Worm (Caenorhabditis elegans): ENCODE results near the gene cwc-15.
A peak's percentile ranks its signal among the peaks of the same experiment; 100 is the strongest.

The cwc-15 gene

ce11 chrV:16020042-16020441, 3.1 kb upstream of the cwc-15 start, which contains the start of gene srx-44:
srx-44 (plus strand) TSS chrV:16020342.
- TF ChIP-seq unc-130 (tag; optimal IDR thresholded peaks at IDR 0.05): no peak
- no peak for TF ChIP-seq C04F5.9 (tag; optimal IDR thresholded peaks at IDR 0.05)
- no peak for TF ChIP-seq unc-98 (GFP tag; IDR thresholded peaks at IDR 0.05)
- TF ChIP-seq nhr-12 (tag; optimal IDR thresholded peaks at IDR 0.05): no peak
- TF ChIP-seq nhr-28 (tag; optimal IDR thresholded peaks at IDR 0.05): no peak
- TF ChIP-seq blmp-1 (tag; optimal IDR thresholded peaks at IDR 0.05): no peak
- TF ChIP-seq tlp-1 (tag; optimal IDR thresholded peaks at IDR 0.05): no peak
- TF ChIP-seq pax-3 (tag; optimal IDR thresholded peaks at IDR 0.05): no peak
- no peak for TF ChIP-seq ceh-8 (GFP tag; optimal IDR thresholded peaks at IDR 0.05)

- no peak for TF ChIP-seq unc-62 (GFP tag; optimal IDR thresholded peaks at IDR 0.05)
- peak; percentile 51 for TF ChIP-seq sox-4 (tag; optimal IDR thresholded peaks at IDR 0.05)
- TF ChIP-seq ceh-90 (tag; optimal IDR thresholded peaks at IDR 0.05): peak; percentile 87
- no peak for TF ChIP-seq aly-2 (tag; optimal IDR thresholded peaks at IDR 0.05)
- no peak for TF ChIP-seq snu-23 (GFP tag; optimal IDR thresholded peaks at IDR 0.05)
- TF ChIP-seq aha-1 (tag; optimal IDR thresholded peaks at IDR 0.05): no peak
- TF ChIP-seq xbp-1 (tag; optimal IDR thresholded peaks at IDR 0.05): peak; percentile 55
- peak; percentile 92 to 95 for TF ChIP-seq efl-1 (optimal IDR thresholded peaks at IDR 0.05)
- TF ChIP-seq efl-1 (GFP tag; optimal IDR thresholded peaks at IDR 0.05 in 1 of 2): peak; percentile 92 to 99
- TF ChIP-seq dpl-1 (GFP tag; optimal IDR thresholded peaks at IDR 0.05): peak; percentile 82 to 91 (median 88)
- TF ChIP-seq skn-1 (tag; optimal IDR thresholded peaks at IDR 0.05): peak; percentile 25
- TF ChIP-seq nhr-71 (tag; optimal IDR thresholded peaks at IDR 0.05): peak; percentile 73
- peak; percentile 40 for TF ChIP-seq pax-3 (tag; optimal IDR thresholded peaks at IDR 0.05)
- peak; percentile 91 to 95 for TF ChIP-seq lin-35 (GFP tag; optimal IDR thresholded peaks at IDR 0.05)
- peak; percentile 76 for TF ChIP-seq nhr-85 (tag)
- TF ChIP-seq ztf-4 (tag; optimal IDR thresholded peaks at IDR 0.05): no peak
- TF ChIP-seq tbx-2 (tag; optimal IDR thresholded peaks at IDR 0.05): no peak
- peak; percentile 96 for TF ChIP-seq rnt-1 (tag; optimal IDR thresholded peaks at IDR 0.05)
- no peak for TF ChIP-seq ama-1 (optimal IDR thresholded peaks at IDR 0.05)
- TF ChIP-seq lir-3 (tag; optimal IDR thresholded peaks at IDR 0.05; ENCODE audit: poor library complexity): peak; percentile 84
- peak; percentile 49 for TF ChIP-seq isw-1 (GFP tag; IDR thresholded peaks at IDR 0.05)
- TF ChIP-seq swsn-7 (tag; optimal IDR thresholded peaks at IDR 0.05): peak; percentile 52
- TF ChIP-seq ztf-11 (tag; optimal IDR thresholded peaks at IDR 0.05): peak in 1 of 2 experiments; percentile 82
- TF ChIP-seq nhr-20 (tag; optimal IDR thresholded peaks at IDR 0.05): peak; percentile 56
- TF ChIP-seq unc-98 (GFP tag; IDR thresholded peaks at IDR 0.05): peak; percentile 66
- peak; percentile 75 for TF ChIP-seq nhr-90 (tag; optimal IDR thresholded peaks at IDR 0.05; ENCODE audit: poor library complexity)
- peak; percentile 60 for TF ChIP-seq fkh-4 (tag; optimal IDR thresholded peaks at IDR 0.05; ENCODE audit: borderline replicate concordance)
- peak; percentile 1 for TF ChIP-seq C16A3.4 (tag; optimal IDR thresholded peaks at IDR 0.05)
- TF ChIP-seq nhr-237 (tag; optimal IDR thresholded peaks at IDR 0.05): no peak
- TF ChIP-seq sptf-1 (tag; optimal IDR thresholded peaks at IDR 0.05): no peak
- TF ChIP-seq dsc-1 (tag; optimal IDR thresholded peaks at IDR 0.05): peak; percentile 52
- TF ChIP-seq egl-27 (tag; optimal IDR thresholded peaks at IDR 0.05): no peak
- TF ChIP-seq fkh-8 (tag; optimal IDR thresholded peaks at IDR 0.05): no peak
- peak; percentile 68 for TF ChIP-seq snpc-4 (tag; optimal IDR thresholded peaks at IDR 0.05)
- peak; percentile 16 for TF ChIP-seq elt-2 (tag; optimal IDR thresholded peaks at IDR 0.05)
- TF ChIP-seq irx-1 (tag; optimal IDR thresholded peaks at IDR 0.05): peak; percentile 72
- peak; percentile 15 to 52 (median 36) for TF ChIP-seq ceh-82 (tag; optimal IDR thresholded peaks at IDR 0.05)
- no peak for TF ChIP-seq ets-5 (GFP tag; IDR thresholded peaks at IDR 0.05)
- peak; percentile 30 for TF ChIP-seq Y116A8C.19 (tag; optimal IDR thresholded peaks at IDR 0.05; ENCODE audit: borderline replicate concordance)
- TF ChIP-seq nhr-47 (tag; optimal IDR thresholded peaks at IDR 0.05): peak; percentile 73
Measured at ce11 chrV:16022600-16022999, 551 bp upstream of the cwc-15 start.
